Worm (Caenorhabditis elegans) whole organism, L1 larva: ENCODE measurements around the gene T01B7.9.
A peak's percentile ranks its signal among the peaks of the same experiment; 100 is the strongest.

Source experiments
- ama-1 ChIP-seq: fragments of 150-350 bp; optimal IDR thresholded peaks from 2 replicates; lab custom pipeline; 2014
- dsc-1 ChIP-seq: sonication (generic microtip); optimal IDR thresholded peaks from 2 replicates; lab custom pipeline; 2016; ENCODE audit warnings: mild to moderate bottlenecking, missing genetic modification characterization, missing compliant biosample characterization
- egl-27 ChIP-seq, 2 experiments: fragments of 150-350 bp in 1 of 2; sonication (generic microtip); optimal IDR thresholded peaks; 3 replicates each; lab custom pipeline; 2017 to 2018; ENCODE audit warnings: missing biosample characterization in 2 of 2, missing genetic modification characterization in 2 of 2, missing genetic modification reagents in 2 of 2
- fkh-4 ChIP-seq: sonication (generic microtip); optimal IDR thresholded peaks from 2 replicates; lab custom pipeline; 2016; ENCODE audit warnings: missing compliant biosample characterization, missing genetic modification characterization, borderline replicate concordance
- fos-1 ChIP-seq: fragments of 150-350 bp; optimal IDR thresholded peaks from 2 replicates; lab custom pipeline; 2014; ENCODE audit warnings: missing biosample characterization, missing genetic modification characterization
- mdl-1 ChIP-seq, 2 experiments: fragments of 150-350 bp; optimal IDR thresholded peaks; 2 replicates each; lab custom pipeline; 2014 to 2017; ENCODE audit warnings: missing biosample characterization in 2 of 2, missing genetic modification characterization in 2 of 2, inconsistent platforms in 1 of 2
- nhr-90 ChIP-seq: sonication (generic microtip); optimal IDR thresholded peaks from 2 replicates; lab custom pipeline; 2016; ENCODE audit warnings: mild to moderate bottlenecking, missing genetic modification characterization, missing compliant biosample characterization; ENCODE audit not compliant: poor library complexity
- snpc-4 ChIP-seq: fragments of 150-350 bp; optimal IDR thresholded peaks from 2 replicates; lab custom pipeline; 2014; ENCODE audit warnings: missing biosample characterization, missing genetic modification characterization
- sox-4 ChIP-seq: sonication (generic microtip); optimal IDR thresholded peaks from 2 replicates; lab custom pipeline; 2016; ENCODE audit warnings: missing genetic modification characterization, missing compliant biosample characterization
- tbx-2 ChIP-seq: sonication (generic microtip); optimal IDR thresholded peaks from 2 replicates; lab custom pipeline; 2016; ENCODE audit warnings: missing genetic modification characterization, missing compliant biosample characterization
- unc-98 ChIP-seq: fragments of 200-800 bp; sonication (Bioruptor generic); IDR thresholded peaks from 2 replicates; pipeline ENCODE4 v1.3.6; 2022; ENCODE audit warnings: missing genetic modification characterization, missing compliant biosample characterization
- zip-4 ChIP-seq: fragments of 200-800 bp; sonication (Bioruptor generic); optimal IDR thresholded peaks from 2 replicates; lab custom pipeline; 2018; ENCODE audit warnings: mild to moderate bottlenecking, missing genetic modification characterization, moderate library complexity, missing compliant biosample characterization
- ztf-11 ChIP-seq, 2 experiments: sonication (generic microtip); optimal IDR thresholded peaks; 2 replicates each; lab custom pipeline; 2016 to 2017; ENCODE audit warnings: missing genetic modification characterization in 2 of 2, missing biosample characterization in 1 of 2, missing compliant biosample characterization in 1 of 2

- TF ChIP-seq snpc-4 (tag; lab: Kevin White, UChicago), result no peak
- no peak for TF ChIP-seq fkh-4 (tag; lab: Kevin White, UChicago)
- TF ChIP-seq zip-4, result no peak
- TF ChIP-seq nhr-90 (tag; lab: Kevin White, UChicago), result peak; percentile 74
- TF ChIP-seq mdl-1 (tag; optimal IDR thresholded peaks at IDR 0.05; lab: Kevin White, UChicago), result peak in 1 of 2 experiments; percentile 63
- peak; percentile 41 for TF ChIP-seq fos-1
- TF ChIP-seq tbx-2, result peak; percentile 65
- TF ChIP-seq egl-27 (tag; optimal IDR thresholded peaks at IDR 0.05; lab: Kevin White, UChicago), result peak in 1 of 2 experiments; percentile 19
- TF ChIP-seq ama-1 (lab: Kevin White, UChicago), result no peak
- TF ChIP-seq sox-4 (tag; lab: Kevin White, UChicago), result no peak
- no peak for TF ChIP-seq dsc-1 (tag; lab: Kevin White, UChicago)
- no peak for TF ChIP-seq ztf-11 (tag; optimal IDR thresholded peaks at IDR 0.05; lab: Kevin White, UChicago)
- TF ChIP-seq unc-98, result no peak
Measured at ce11 chrII:8740326-8740949, 13.8 kb upstream of the T01B7.9 start.
